Worm (Caenorhabditis elegans): ENCODE measurements around the gene T08G5.2.

DNA sequence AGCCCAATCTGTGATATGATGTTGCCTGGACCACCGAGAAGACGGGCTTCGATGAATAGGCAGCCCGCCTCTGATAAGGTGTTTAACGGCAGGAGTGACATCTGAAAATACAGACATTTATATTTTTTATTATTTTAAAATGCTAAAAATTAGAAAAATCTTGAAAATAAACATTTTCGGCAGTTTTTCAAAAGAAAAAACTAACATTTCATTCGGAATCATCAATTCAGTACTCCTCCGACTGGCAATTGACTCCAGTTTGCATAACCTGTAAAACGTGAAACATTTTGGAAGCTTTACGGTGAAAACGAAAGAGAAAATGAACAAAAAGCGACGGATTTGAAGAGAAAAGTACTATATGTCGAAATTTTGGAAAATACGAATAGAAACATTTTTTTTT lies 20.3 kb downstream of the T08G5.2 start, which contains the start of gene ric-7:
- TF ChIP-seq nhr-237 (tag; optimal IDR thresholded peaks at IDR 0.05) (no peak), blmp-1 (tag; optimal IDR thresholded peaks at IDR 0.05) (no peak)

Data from whole organism, mixed stage, embryonic.